Worm (Caenorhabditis elegans) whole organism, late embryonic: Measurements from ENCODE around the gene K08B4.7.

Experiments used
- C08G9.2 ChIP-seq: sonication (generic microtip); optimal IDR thresholded peaks from 2 replicates; lab custom pipeline; 2016; ENCODE audit warnings: mild to moderate bottlenecking, missing genetic modification characterization, moderate library complexity, missing compliant biosample characterization
- C38D4.7 ChIP-seq: fragments of 200-800 bp; sonication (Bioruptor generic); optimal IDR thresholded peaks from 2 replicates; lab custom pipeline; 2018; ENCODE audit warnings: mild to moderate bottlenecking, missing genetic modification characterization, moderate library complexity, missing compliant biosample characterization
- F13H6.1 ChIP-seq: sonication (generic microtip); optimal IDR thresholded peaks from 2 replicates; lab custom pipeline; 2016; ENCODE audit warnings: missing genetic modification characterization, missing compliant biosample characterization
- K09A11.1 ChIP-seq: sonication (generic microtip); optimal IDR thresholded peaks from 2 replicates; lab custom pipeline; 2017; ENCODE audit warnings: antibody characterized with exemption, mild to moderate bottlenecking, missing genetic modification characterization, missing compliant biosample characterization; ENCODE audit not compliant: insufficient read depth
- T23F11.4 ChIP-seq: fragments of 200-800 bp; sonication (Bioruptor generic); optimal IDR thresholded peaks from 2 replicates; lab custom pipeline; 2018; ENCODE audit warnings: mild to moderate bottlenecking, missing genetic modification characterization, missing compliant biosample characterization
- Y22D7AL.16 ChIP-seq: sonication (generic microtip); optimal IDR thresholded peaks from 2 replicates; lab custom pipeline; 2016; ENCODE audit warnings: missing genetic modification characterization, missing compliant biosample characterization
- ama-1 ChIP-seq: fragments of 150-350 bp; optimal IDR thresholded peaks from 2 replicates; lab custom pipeline; 2014
- ceh-14 ChIP-seq: sonication (generic microtip); optimal IDR thresholded peaks from 2 replicates; lab custom pipeline; 2016; ENCODE audit warnings: missing genotype, missing genetic modification characterization, missing compliant biosample characterization
- ceh-19 ChIP-seq: fragments of 200-800 bp; sonication (Bioruptor generic); optimal IDR thresholded peaks from 2 replicates; lab custom pipeline; 2018; ENCODE audit warnings: mild to moderate bottlenecking, missing genetic modification characterization, missing compliant biosample characterization
- ceh-22 ChIP-seq: sonication (generic microtip); optimal IDR thresholded peaks from 2 replicates; lab custom pipeline; 2017; ENCODE audit warnings: missing biosample characterization, missing genetic modification characterization
- ceh-24 ChIP-seq: sonication (generic microtip); optimal IDR thresholded peaks from 2 replicates; lab custom pipeline; 2016; ENCODE audit warnings: mild to moderate bottlenecking, missing genetic modification characterization, missing compliant biosample characterization
- ceh-34 ChIP-seq: sonication (generic microtip); optimal IDR thresholded peaks from 2 replicates; lab custom pipeline; 2016; ENCODE audit warnings: mild to moderate bottlenecking, missing genetic modification characterization, missing compliant biosample characterization
- che-1 ChIP-seq: sonication (generic microtip); optimal IDR thresholded peaks from 2 replicates; lab custom pipeline; 2016; ENCODE audit warnings: mild to moderate bottlenecking, missing genetic modification characterization, missing compliant biosample characterization
- dmd-4 ChIP-seq: sonication (generic microtip); optimal IDR thresholded peaks from 2 replicates; lab custom pipeline; 2016; ENCODE audit warnings: borderline replicate concordance, missing genetic modification characterization, missing compliant biosample characterization
- dve-1 ChIP-seq: sonication (generic microtip); optimal IDR thresholded peaks from 2 replicates; lab custom pipeline; 2017; ENCODE audit warnings: antibody characterized with exemption, mild to moderate bottlenecking, missing genetic modification characterization, missing compliant biosample characterization
- elt-2 ChIP-seq: sonication (generic microtip); optimal IDR thresholded peaks from 2 replicates; lab custom pipeline; 2016; ENCODE audit warnings: missing genetic modification reagents, missing genetic modification characterization, missing compliant biosample characterization
- elt-4 ChIP-seq: sonication (generic microtip); optimal IDR thresholded peaks from 2 replicates; lab custom pipeline; 2016; ENCODE audit warnings: missing genetic modification characterization, missing compliant biosample characterization
- ets-4 ChIP-seq: sonication (generic microtip); optimal IDR thresholded peaks from 2 replicates; lab custom pipeline; 2016; ENCODE audit warnings: missing genetic modification characterization, missing compliant biosample characterization
- fax-1 ChIP-seq: sonication (generic microtip); optimal IDR thresholded peaks from 2 replicates; lab custom pipeline; 2016; ENCODE audit warnings: missing genotype, missing genetic modification characterization, missing compliant biosample characterization
- fkh-10 ChIP-seq: fragments of 150-350 bp; optimal IDR thresholded peaks from 2 replicates; lab custom pipeline; 2014; ENCODE audit warnings: missing biosample characterization, missing genetic modification reagents, missing genetic modification characterization
- gmeb-2 ChIP-seq: sonication (generic microtip); optimal IDR thresholded peaks from 2 replicates; lab custom pipeline; 2016; ENCODE audit warnings: missing genetic modification characterization, inconsistent platforms, missing compliant biosample characterization
- hlh-13 ChIP-seq: fragments of 200-800 bp; sonication (Bioruptor generic); optimal IDR thresholded peaks from 2 replicates; lab custom pipeline; 2018; ENCODE audit warnings: mild to moderate bottlenecking, missing genetic modification characterization, missing compliant biosample characterization
- hlh-15 ChIP-seq: sonication (generic microtip); optimal IDR thresholded peaks from 2 replicates; lab custom pipeline; 2016; ENCODE audit warnings: missing genetic modification characterization, missing compliant biosample characterization
- hlh-8 ChIP-seq: sonication (generic microtip); optimal IDR thresholded peaks from 2 replicates; lab custom pipeline; 2016; ENCODE audit warnings: missing genotype, missing genetic modification characterization, missing compliant biosample characterization
- lim-6 ChIP-seq: sonication (generic microtip); optimal IDR thresholded peaks from 2 replicates; lab custom pipeline; 2016; ENCODE audit warnings: missing genetic modification characterization, missing compliant biosample characterization
- nfya-1 ChIP-seq: sonication (generic microtip); optimal IDR thresholded peaks from 2 replicates; lab custom pipeline; 2017; ENCODE audit warnings: missing genetic modification characterization, mild to moderate bottlenecking, missing compliant biosample characterization, antibody characterized with exemption, moderate library complexity
- nhr-232 ChIP-seq: sonication (generic microtip); optimal IDR thresholded peaks from 2 replicates; lab custom pipeline; 2016; ENCODE audit warnings: missing genetic modification characterization, missing compliant biosample characterization
- npax-4 ChIP-seq: sonication (generic microtip); optimal IDR thresholded peaks from 2 replicates; lab custom pipeline; 2016; ENCODE audit warnings: missing genetic modification characterization, missing compliant biosample characterization
- odd-2 ChIP-seq: sonication (generic microtip); optimal IDR thresholded peaks from 2 replicates; lab custom pipeline; 2017; ENCODE audit warnings: antibody characterized with exemption, mild to moderate bottlenecking, missing genetic modification characterization, missing compliant biosample characterization
- pat-9 ChIP-seq: fragments of 200-800 bp; sonication (Bioruptor generic); optimal IDR thresholded peaks from 2 replicates; lab custom pipeline; 2018; ENCODE audit warnings: mild to moderate bottlenecking, missing genetic modification characterization, moderate library complexity, missing compliant biosample characterization
- pha-4 ChIP-seq: fragments of 150-350 bp; optimal IDR thresholded peaks from 2 replicates; lab custom pipeline; 2018; ENCODE audit warnings: missing biosample characterization, missing genetic modification reagents, missing genetic modification characterization
- pros-1 ChIP-seq: fragments of 150-350 bp; optimal IDR thresholded peaks from 2 replicates; lab custom pipeline; 2014; ENCODE audit warnings: missing biosample characterization, missing genetic modification reagents, missing genetic modification characterization
- ref-2 ChIP-seq: sonication (generic microtip); optimal IDR thresholded peaks from 2 replicates; lab custom pipeline; 2016; ENCODE audit warnings: missing genetic modification characterization, missing compliant biosample characterization
- rnt-1 ChIP-seq: sonication (generic microtip); optimal IDR thresholded peaks from 2 replicates; lab custom pipeline; 2016; ENCODE audit warnings: missing genetic modification characterization, missing compliant biosample characterization
- sdc-2 ChIP-seq: sonication (generic microtip); optimal IDR thresholded peaks from 2 replicates; lab custom pipeline; 2016; ENCODE audit warnings: missing genotype, missing genetic modification characterization, missing compliant biosample characterization
- sox-2 ChIP-seq: fragments of 200-800 bp; sonication (Bioruptor generic); IDR thresholded peaks from 2 replicates; pipeline ENCODE4 v1.3.6; 2022; ENCODE audit warnings: missing genetic modification reagents, missing genetic modification characterization, missing compliant biosample characterization
- tbx-2 ChIP-seq: sonication (generic microtip); optimal IDR thresholded peaks from 2 replicates; lab custom pipeline; 2016; ENCODE audit warnings: missing genetic modification characterization, missing compliant biosample characterization
- tbx-7 ChIP-seq: sonication (generic microtip); optimal IDR thresholded peaks from 2 replicates; lab custom pipeline; 2016; ENCODE audit warnings: missing genotype, missing genetic modification characterization, missing compliant biosample characterization
- ttx-3 ChIP-seq: sonication (generic microtip); optimal IDR thresholded peaks from 2 replicates; lab custom pipeline; 2016; ENCODE audit warnings: missing genetic modification reagents, missing genetic modification characterization, missing compliant biosample characterization
- unc-3 ChIP-seq, 2 experiments: fragments of 200-800 bp in 1 of 2; sonication (Bioruptor generic) in 1 of 2; sonication (generic microtip) in 1 of 2; conservative IDR thresholded peaks in 1 of 2; optimal IDR thresholded peaks in 1 of 2; 2 replicates each; pipeline versions ENCODE4 v1.3.6 to Lab custom; 2016 to 2022; ENCODE audit warnings: missing compliant biosample characterization in 2 of 2, missing genetic modification characterization in 2 of 2, missing genetic modification reagents in 1 of 2
- unc-55 ChIP-seq: sonication (generic microtip); optimal IDR thresholded peaks from 2 replicates; lab custom pipeline; 2017; ENCODE audit warnings: missing biosample characterization, missing genetic modification reagents, missing genetic modification characterization
- unc-86 ChIP-seq: sonication (generic microtip); optimal IDR thresholded peaks from 2 replicates; lab custom pipeline; 2016; ENCODE audit warnings: missing genetic modification characterization, missing compliant biosample characterization
- zip-5 ChIP-seq: sonication (generic microtip); optimal IDR thresholded peaks from 2 replicates; lab custom pipeline; 2016; ENCODE audit warnings: missing genetic modification characterization, missing compliant biosample characterization
- ztf-16 ChIP-seq: sonication (generic microtip); optimal IDR thresholded peaks from 2 replicates; lab custom pipeline; 2017; ENCODE audit warnings: missing genetic modification characterization, missing compliant biosample characterization

Gene K08B4.7

ce11 chrIV:6108665-6109064 is 16.5 kb upstream of the K08B4.7 start:
- TF ChIP-seq dmd-4 (tag; lab: Kevin White, UChicago) (no peak), sdc-2 (tag; lab: Kevin White, UChicago) (no peak)
- TF ChIP-seq, all 69 proteins: peak for 0

ce11 chrIV:6104446-6104845 is 12.2 kb upstream of the K08B4.7 start:
- TF ChIP-seq npax-4: no peak
- peak; percentile 20 for TF ChIP-seq tbx-2 (tag; lab: Kevin White, UChicago)
- TF ChIP-seq fax-1 (tag; lab: Kevin White, UChicago): no peak
- no peak for TF ChIP-seq pros-1 (tag; lab: Kevin White, UChicago)

ce11 chrIV:6099770-6100169 is 7.6 kb upstream of the K08B4.7 start:
- TF ChIP-seq elt-4 (tag; lab: Kevin White, UChicago): no peak
- peak; percentile 55 for TF ChIP-seq elt-2 (tag; lab: Kevin White, UChicago)

- TF ChIP-seq tbx-7 (tag; lab: Kevin White, UChicago) (no peak), odd-2 (tag; lab: Kevin White, UChicago) (no peak), C08G9.2 (tag; lab: Kevin White, UChicago) (no peak), hlh-13 (GFP tag; lab: Kevin White, UChicago) (no peak), pat-9 (tag; lab: Kevin White, UChicago) (peak; percentile 26), hlh-8 (tag; lab: Kevin White, UChicago) (no peak), sox-2 (GFP tag; lab: Robert Waterston, UW) (peak; percentile 57), zip-5 (tag; lab: Kevin White, UChicago) (no peak), hlh-15 (tag; lab: Kevin White, UChicago) (no peak), ets-4 (tag; lab: Kevin White, UChicago) (peak; percentile 14), rnt-1 (tag; lab: Kevin White, UChicago) (peak; percentile 72), ztf-16 (no peak), pha-4 (tag; lab: Kevin White, UChicago) (no peak), ama-1 (lab: Kevin White, UChicago) (no peak), ceh-34 (tag; lab: Kevin White, UChicago) (peak; percentile 85), K09A11.1 (tag; lab: Kevin White, UChicago) (peak; percentile 38), Y22D7AL.16 (tag; lab: Kevin White, UChicago) (no peak), ceh-19 (GFP tag; lab: Kevin White, UChicago) (peak; percentile 55), T23F11.4 (peak; percentile 43), che-1 (no peak), ceh-22 (tag; lab: Kevin White, UChicago) (peak; percentile 22), unc-3 (GFP tag; conservative IDR thresholded peaks at IDR 0.05; lab: Robert Waterston, UW) (no peak), unc-3 (tag; optimal IDR thresholded peaks at IDR 0.05; lab: Kevin White, UChicago) (no peak), unc-55 (GFP tag; lab: Kevin White, UChicago) (no peak), dve-1 (tag; lab: Kevin White, UChicago) (no peak), nhr-232 (tag; lab: Kevin White, UChicago) (no peak), fkh-10 (no peak), ceh-24 (tag; lab: Kevin White, UChicago) (no peak), lim-6 (tag; lab: Kevin White, UChicago) (no peak), ceh-14 (tag; lab: Kevin White, UChicago) (peak; percentile 49), npax-4 (no peak), elt-2 (tag; lab: Kevin White, UChicago) (peak; percentile 46), nfya-1 (tag; lab: Kevin White, UChicago) (peak; percentile 73), ttx-3 (tag; lab: Kevin White, UChicago) (no peak), elt-4 (tag; lab: Kevin White, UChicago) (no peak), unc-86 (tag; lab: Kevin White, UChicago) (no peak), gmeb-2 (no peak), ref-2 (tag; lab: Kevin White, UChicago) (peak; percentile 56), F13H6.1 (tag; lab: Kevin White, UChicago) (peak; percentile 65), C38D4.7 (no peak)
Measured at ce11 chrIV:6097040-6097928, 5.1 kb upstream of the K08B4.7 start.
